Fruit fly (Drosophila melanogaster): ENCODE data around the gene CG44475.
A peak's percentile ranks its signal among the peaks of the same experiment; 100 is the strongest.

CG44475 gene

DNA sequence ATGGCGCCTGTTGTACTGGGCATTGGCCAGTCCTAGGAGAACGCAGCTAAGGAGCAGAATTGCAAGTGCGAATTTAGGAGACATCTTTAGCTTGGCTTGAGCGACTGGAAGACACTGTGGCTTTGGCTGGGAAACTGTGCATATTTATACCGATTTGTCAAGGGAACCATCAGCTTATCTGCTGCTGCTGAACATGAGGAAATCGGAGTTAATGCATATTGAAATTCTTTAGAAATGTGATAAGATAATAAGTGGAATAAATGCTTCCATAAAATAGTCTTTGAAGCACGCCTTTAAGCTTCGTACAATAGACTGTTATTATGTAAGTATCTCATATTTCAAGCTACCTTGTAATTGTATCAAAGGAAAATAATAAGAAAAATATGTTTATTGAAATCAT, at the start of gene CG44475:
Gene CG44475, minus strand, starts transcription at position 101 of the 400 bp plus-strand sequence.
- TF ChIP-seq CG15710 (tag; optimal IDR thresholded peaks at IDR 0.05) (no peak), CG9948 (tag; optimal IDR thresholded peaks at IDR 0.05) (no peak), Snoo (tag; optimal IDR thresholded peaks at IDR 0.05) (no peak), Ets98B (GFP tag; IDR thresholded peaks at IDR 0.05) (no peak), EcR (GFP tag; optimal IDR thresholded peaks at IDR 0.05) (no peak), CG17806 (tag; optimal IDR thresholded peaks at IDR 0.05) (no peak)

dm6 chr2L:15923095-15923494, 40.1 kb upstream of the CG44475 start, which contains the start of gene CG4793:
Gene CG4793, plus strand, starts transcription at chr2L:15923395.
- TF ChIP-seq CG10348 (GFP tag; IDR thresholded peaks at IDR 0.05) (no peak), D1 (tag; optimal IDR thresholded peaks at IDR 0.05) (no peak), gl (tag; optimal IDR thresholded peaks at IDR 0.05) (no peak), CG17806 (tag; optimal IDR thresholded peaks at IDR 0.05) (no peak), CG34367 (tag; optimal IDR thresholded peaks at IDR 0.05) (no peak), CG13204 (GFP tag; optimal IDR thresholded peaks at IDR 0.05) (no peak), Pif1A (GFP tag; optimal IDR thresholded peaks at IDR 0.05) (no peak)

dm6 chr2L:15916588-15916987, 33.6 kb upstream of the CG44475 start, which contains the start of gene CG13244:
Gene CG13244, plus strand, starts transcription at chr2L:15916888.
- TF ChIP-seq CG12605 (GFP tag; IDR thresholded peaks at IDR 0.05) (no peak), gl (tag; optimal IDR thresholded peaks at IDR 0.05) (no peak), fd96Ca (GFP tag; IDR thresholded peaks at IDR 0.05) (no peak), Pif1B (GFP tag; optimal IDR thresholded peaks at IDR 0.05) (no peak), Ets98B (GFP tag; IDR thresholded peaks at IDR 0.05) (no peak), CG10348 (GFP tag; IDR thresholded peaks at IDR 0.05) (no peak), Snoo (tag; optimal IDR thresholded peaks at IDR 0.05) (no peak), CG9948 (tag; optimal IDR thresholded peaks at IDR 0.05) (no peak), CG17806 (tag; optimal IDR thresholded peaks at IDR 0.05) (no peak), CG15710 (tag; optimal IDR thresholded peaks at IDR 0.05) (no peak)

- no peak for TF ChIP-seq CG15710 (tag; optimal IDR thresholded peaks at IDR 0.05)
- TF ChIP-seq CG10348 (GFP tag; IDR thresholded peaks at IDR 0.05), result no peak
- no peak for TF ChIP-seq CG14655 (GFP tag; optimal IDR thresholded peaks at IDR 0.05)
- no peak for TF ChIP-seq CG32121 (GFP tag; IDR thresholded peaks at IDR 0.05)
- no peak for TF ChIP-seq EcR (GFP tag; optimal IDR thresholded peaks at IDR 0.05)
- TF ChIP-seq CG12605 (GFP tag; IDR thresholded peaks at IDR 0.05), result no peak
- TF ChIP-seq fd96Ca (GFP tag; IDR thresholded peaks at IDR 0.05), result no peak
- no peak for TF ChIP-seq CG34367 (tag; optimal IDR thresholded peaks at IDR 0.05)
Measured at dm6 chr2L:15913674-15914037, 30.7 kb upstream of the CG44475 start.

dm6 chr2L:15912901-15913673, 30.1 kb upstream of the CG44475 start:
- TF ChIP-seq EcR (GFP tag; optimal IDR thresholded peaks at IDR 0.05) (peak; percentile 72), CG9948 (tag; optimal IDR thresholded peaks at IDR 0.05) (peak; percentile 2), Pif1B (GFP tag; optimal IDR thresholded peaks at IDR 0.05) (no peak), rn (GFP tag; IDR thresholded peaks at IDR 0.05) (no peak), CG32121 (GFP tag; IDR thresholded peaks at IDR 0.05) (peak; percentile 53), fd96Ca (GFP tag; IDR thresholded peaks at IDR 0.05) (no peak), Pif1A (GFP tag; optimal IDR thresholded peaks at IDR 0.05) (no peak), CG8159 (tag; optimal IDR thresholded peaks at IDR 0.05) (peak; percentile 23), Snoo (tag; optimal IDR thresholded peaks at IDR 0.05) (peak; percentile 10)

DNA sequence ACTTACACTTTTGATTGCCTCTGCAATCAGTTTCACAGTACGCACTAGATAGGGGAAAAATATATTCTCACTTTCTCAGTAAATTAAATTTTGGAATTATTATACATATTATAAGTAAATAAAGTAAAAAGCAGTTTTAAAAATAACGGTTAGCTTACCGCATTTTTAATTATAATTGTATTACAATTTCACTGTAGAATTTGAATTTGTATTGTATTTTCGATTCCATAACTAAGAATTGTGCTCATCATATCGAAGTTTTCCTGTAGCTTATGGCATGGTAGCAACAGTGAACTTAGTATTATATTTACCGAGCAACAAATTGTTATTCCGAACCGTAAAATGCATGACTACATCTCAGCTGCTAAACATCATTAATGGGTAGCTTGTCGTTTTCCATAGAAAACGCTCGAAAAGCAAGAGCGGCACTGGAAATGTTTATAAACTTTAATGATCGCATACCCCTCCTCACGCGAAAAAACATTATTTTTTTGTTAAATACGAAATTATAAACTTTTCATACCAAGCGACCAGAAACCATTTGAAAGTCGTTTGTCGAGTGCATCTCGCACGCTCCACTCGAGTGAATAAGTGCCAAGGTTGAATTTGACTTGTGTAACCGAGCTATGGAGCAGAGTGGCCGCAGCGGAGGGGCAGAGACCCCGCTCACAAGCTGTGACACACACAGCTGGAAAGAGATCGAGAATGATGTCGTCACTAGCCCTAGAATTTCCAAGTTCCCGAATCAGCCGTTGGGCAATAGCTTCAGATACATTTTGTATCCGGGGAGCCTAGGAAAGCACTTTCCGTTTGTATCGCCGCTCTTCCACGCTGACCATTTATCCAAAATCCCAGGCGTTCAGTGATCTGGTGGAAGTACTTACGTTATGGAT, 29.3 kb upstream of the CG44475 start:
- peak; percentile 90 for TF ChIP-seq CG32121 (GFP tag; IDR thresholded peaks at IDR 0.05)
- peak; percentile 64 for TF ChIP-seq Snoo (tag; optimal IDR thresholded peaks at IDR 0.05)
- TF ChIP-seq CG15710 (tag; optimal IDR thresholded peaks at IDR 0.05), result peak; percentile 73
- TF ChIP-seq CG8159 (tag; optimal IDR thresholded peaks at IDR 0.05), result peak; percentile 74
- TF ChIP-seq fd96Ca (GFP tag; IDR thresholded peaks at IDR 0.05), result peak; percentile 53; the same call in 2 of the 3 replicates
- peak; percentile 66 for TF ChIP-seq CG8301 (tag; optimal IDR thresholded peaks at IDR 0.05)
- TF ChIP-seq CG10348 (GFP tag; IDR thresholded peaks at IDR 0.05), result peak; percentile 73
- no peak for TF ChIP-seq D1 (tag; optimal IDR thresholded peaks at IDR 0.05)
- TF ChIP-seq CG9948 (tag; optimal IDR thresholded peaks at IDR 0.05), result peak; percentile 69
- peak; percentile 66 for TF ChIP-seq CG4496 (GFP tag; IDR thresholded peaks at IDR 0.05)
- TF ChIP-seq Ets98B (GFP tag; IDR thresholded peaks at IDR 0.05), result peak; percentile 60; the same call in 1 of the 2 replicates
- TF ChIP-seq gl (tag; optimal IDR thresholded peaks at IDR 0.05), result no peak
- TF ChIP-seq Pif1A (GFP tag; optimal IDR thresholded peaks at IDR 0.05), result peak; percentile 30
- TF ChIP-seq CG12605 (GFP tag; IDR thresholded peaks at IDR 0.05), result no peak
- peak; percentile 20 for TF ChIP-seq Pif1B (GFP tag; optimal IDR thresholded peaks at IDR 0.05)
- no peak for TF ChIP-seq rn (GFP tag; IDR thresholded peaks at IDR 0.05)
- no peak for TF ChIP-seq EcR (GFP tag; optimal IDR thresholded peaks at IDR 0.05)
- TF ChIP-seq CG34367 (tag; optimal IDR thresholded peaks at IDR 0.05), result peak; percentile 60
- TF ChIP-seq CG17806 (tag; optimal IDR thresholded peaks at IDR 0.05), result peak; percentile 54
- no peak for TF ChIP-seq CG13204 (GFP tag; optimal IDR thresholded peaks at IDR 0.05)
- peak; percentile 53 for TF ChIP-seq CG14655 (GFP tag; optimal IDR thresholded peaks at IDR 0.05)

All from whole organism, pupa.